Fruit fly (Drosophila melanogaster): ENCODE results near the gene eIF4EHP.

eIF4EHP gene

DNA sequence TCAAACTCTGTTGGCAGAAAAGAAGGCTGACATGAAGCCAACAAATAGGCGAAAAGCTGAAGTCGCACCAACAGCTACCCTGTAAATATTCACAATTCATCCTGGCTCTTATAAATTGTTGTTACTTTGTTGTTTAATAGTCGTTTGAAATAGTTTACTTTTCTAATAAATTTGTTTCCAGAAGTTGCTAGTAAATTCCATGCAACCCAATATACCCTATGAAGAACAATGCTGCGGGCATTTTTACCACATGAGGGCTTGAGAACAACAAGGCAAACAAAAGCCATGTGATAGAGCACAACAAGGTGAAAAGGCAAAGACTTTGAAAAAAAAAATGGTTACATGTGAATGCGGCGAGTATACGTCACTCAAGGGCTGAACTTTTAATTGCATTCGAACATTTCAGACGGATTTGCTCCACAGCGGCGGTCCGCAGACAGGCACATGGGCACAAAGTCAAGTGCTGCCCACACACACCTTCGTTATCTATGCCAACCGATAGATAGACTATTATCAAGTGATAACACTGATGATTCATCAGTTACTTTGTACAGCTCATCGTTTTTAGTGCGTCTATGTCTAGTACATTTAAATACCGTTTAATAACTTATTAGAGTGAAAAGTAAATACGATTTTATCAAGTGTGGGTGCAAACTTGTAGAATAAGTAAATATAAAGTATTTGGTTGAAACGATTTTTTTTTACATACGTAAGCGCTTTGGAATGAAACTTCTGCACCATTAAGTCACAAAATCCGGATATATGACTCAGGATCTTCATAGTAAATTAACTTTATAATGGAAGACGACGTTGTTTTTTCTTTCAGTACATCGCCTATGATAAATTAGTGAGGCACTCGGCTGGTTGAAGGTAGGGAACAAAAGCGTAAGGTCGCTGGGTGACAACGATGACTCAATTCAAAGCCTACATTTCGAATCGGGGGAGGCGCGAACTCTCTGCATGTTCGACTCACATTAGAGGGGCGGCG is 9.4 kb downstream of the eIF4EHP start (continued):
- TF ChIP-seq CG9609 (GFP tag; optimal IDR thresholded peaks at IDR 0.05) (peak; percentile 86), yki (optimal IDR thresholded peaks at IDR 0.05) (no peak), HLH4C (GFP tag; IDR thresholded peaks at IDR 0.05; ENCODE audit: partially characterized antibody) (no peak), inv (GFP tag; IDR thresholded peaks at IDR 0.05; ENCODE audit: partially characterized antibody) (no peak), CG6175 (GFP tag; IDR thresholded peaks at IDR 0.05) (peak; percentile 58; the same call in 1 of the 3 replicates), chinmo (GFP tag; IDR thresholded peaks at IDR 0.05; ENCODE audit: partially characterized antibody) (0 out of 4 replicates have a peak, but pooled peaks have one; percentile 58), croc (GFP tag; conservative IDR thresholded peaks at IDR 0.05) (no peak; the same call in 2 of the 3 replicates), CG12155 (GFP tag; optimal IDR thresholded peaks at IDR 0.05) (peak; percentile 81), CG18619 (GFP tag; optimal IDR thresholded peaks at IDR 0.05) (peak; percentile 72), CG7357 (GFP tag; IDR thresholded peaks at IDR 0.05) (peak; percentile 68; the same call in 2 of the 3 replicates), Dfd (GFP tag; optimal IDR thresholded peaks at IDR 0.05) (no peak), Doc2 (GFP tag; IDR thresholded peaks at IDR 0.05) (no peak), Hmr (GFP tag; optimal IDR thresholded peaks at IDR 0.05) (peak; percentile 64), Sox100B (GFP tag; optimal IDR thresholded peaks at IDR 0.05) (peak; percentile 21), rib (GFP tag; IDR thresholded peaks at IDR 0.05) (peak; percentile 47; the same call in 1 of the 2 replicates), tup (GFP tag; optimal IDR thresholded peaks at IDR 0.05) (peak; percentile 43), gem (tag; optimal IDR thresholded peaks at IDR 0.05) (peak; percentile 81), tgo (GFP tag; IDR thresholded peaks at IDR 0.05) (peak; percentile 80), Fer1 (GFP tag; optimal IDR thresholded peaks at IDR 0.05) (peak; percentile 69), CG1832 (GFP tag; optimal IDR thresholded peaks at IDR 0.05) (no peak), CG9817 (tag; optimal IDR thresholded peaks at IDR 0.05) (peak; percentile 54), Elba2 (GFP tag; optimal IDR thresholded peaks at IDR 0.05) (no peak), CG4730 (GFP tag; IDR thresholded peaks at IDR 0.05) (peak; percentile 73), Nf-YB (GFP tag; optimal IDR thresholded peaks at IDR 0.05) (peak; percentile 32), E2f1 (GFP tag; IDR thresholded peaks at IDR 0.05) (peak; percentile 81), fd102C (GFP tag; optimal IDR thresholded peaks at IDR 0.05) (no peak), CG32532 (GFP tag; IDR thresholded peaks at IDR 0.05) (peak; percentile 88), gcm (GFP tag; optimal IDR thresholded peaks at IDR 0.05) (peak; percentile 76), cwo (GFP tag; optimal IDR thresholded peaks at IDR 0.05) (peak; percentile 53), nerfin-1 (tag; optimal IDR thresholded peaks at IDR 0.05) (peak; percentile 18), Hmx (GFP tag; optimal IDR thresholded peaks at IDR 0.05) (peak; percentile 27), CG17186 (GFP tag; optimal IDR thresholded peaks at IDR 0.05) (no peak), Ravus (GFP tag; IDR thresholded peaks at IDR 0.05) (peak; percentile 54; the same call in 1 of the 2 replicates), ham (GFP tag; IDR thresholded peaks at IDR 0.05) (peak; percentile 44; the same call in 1 of the 2 replicates), CG15269 (tag; optimal IDR thresholded peaks at IDR 0.05) (peak; percentile 84), CG6854 (GFP tag; optimal IDR thresholded peaks at IDR 0.05) (peak; percentile 27), Poxn (GFP tag; IDR thresholded peaks at IDR 0.05) (peak; percentile 44; the same call in 1 of the 2 replicates), CG32767 (GFP tag; IDR thresholded peaks at IDR 0.05) (peak; percentile 73; the same call in 1 of the 2 replicates), grn (GFP tag; optimal IDR thresholded peaks at IDR 0.05) (peak; percentile 47), gsb-n (tag; optimal IDR thresholded peaks at IDR 0.05) (peak; percentile 43), CG10209 (GFP tag; optimal IDR thresholded peaks at IDR 0.05) (peak; percentile 81), CG17359 (tag; optimal IDR thresholded peaks at IDR 0.05) (peak; percentile 82), CG14710 (tag; optimal IDR thresholded peaks at IDR 0.05) (peak; percentile 50), CG2889 (GFP tag; IDR thresholded peaks at IDR 0.05) (peak; percentile 83), CG2202 (tag; optimal IDR thresholded peaks at IDR 0.05) (peak; percentile 34), CG10147 (GFP tag; optimal IDR thresholded peaks at IDR 0.05) (peak; percentile 54), Side (GFP tag; optimal IDR thresholded peaks at IDR 0.05) (peak; percentile 69)
